Worm (Caenorhabditis elegans): ENCODE measurements around the gene mrpl-46.

ce11 chrIV:782393-782792 lies 18.2 kb upstream of the mrpl-46 start:
- no peak for TF ChIP-seq F49E8.2 (tag; optimal IDR thresholded peaks at IDR 0.05; ENCODE audit: borderline replicate concordance)
- no peak for TF ChIP-seq nhr-237 (tag; optimal IDR thresholded peaks at IDR 0.05)
- TF ChIP-seq egl-27 (tag; optimal IDR thresholded peaks at IDR 0.05): no peak
- no peak for TF ChIP-seq nhr-25 (tag; optimal IDR thresholded peaks at IDR 0.05; ENCODE audit: borderline replicate concordance, insufficient read depth)
- TF ChIP-seq pha-4 (GFP tag; IDR thresholded peaks at IDR 0.05): no peak
- TF ChIP-seq pha-4 (tag; optimal IDR thresholded peaks at IDR 0.05): no peak
- TF ChIP-seq jun-1 (tag; optimal IDR thresholded peaks at IDR 0.05): no peak
- no peak for TF ChIP-seq aha-1 (tag)
- TF ChIP-seq lin-39 (tag; optimal IDR thresholded peaks at IDR 0.05): no peak
- TF ChIP-seq lin-13 (GFP tag; optimal IDR thresholded peaks at IDR 0.05): no peak
- no peak for TF ChIP-seq T26A8.4 (GFP tag; IDR thresholded peaks at IDR 0.05)
- TF ChIP-seq fos-1 (tag; optimal IDR thresholded peaks at IDR 0.05): no peak
- TF ChIP-seq ama-1 (optimal IDR thresholded peaks at IDR 0.05): no peak

Data from whole organism, L4 larva.